Worm (Caenorhabditis elegans) whole organism, L2 larva: ENCODE results near the gene Y62F5A.12.

Experiments
- alr-1 ChIP-seq: fragments of 150-350 bp; optimal IDR thresholded peaks from 2 replicates; lab custom pipeline; 2014; ENCODE audit warnings: missing biosample characterization, missing genetic modification characterization
- ama-1 ChIP-seq: fragments of 150-350 bp; optimal IDR thresholded peaks from 2 replicates; lab custom pipeline; 2018; ENCODE audit warnings: inconsistent platforms
- elt-1 ChIP-seq: fragments of 150-350 bp; optimal IDR thresholded peaks from 2 replicates; lab custom pipeline; 2014; ENCODE audit warnings: missing biosample characterization, missing genetic modification characterization
- fos-1 ChIP-seq: fragments of 150-350 bp; optimal IDR thresholded peaks from 2 replicates; lab custom pipeline; 2014; ENCODE audit warnings: missing biosample characterization, missing genetic modification characterization
- lin-13 ChIP-seq: fragments of 150-350 bp; optimal IDR thresholded peaks from 2 replicates; lab custom pipeline; 2014; ENCODE audit warnings: missing biosample characterization, missing genetic modification reagents, missing genetic modification characterization
- nhr-23 ChIP-seq: fragments of 150-350 bp; optimal IDR thresholded peaks from 2 replicates; lab custom pipeline; 2014; ENCODE audit warnings: missing biosample characterization, missing genetic modification reagents, missing genetic modification characterization
- unc-39 ChIP-seq: fragments of 150-350 bp; optimal IDR thresholded peaks from 2 replicates; lab custom pipeline; 2014; ENCODE audit warnings: missing biosample characterization, missing genetic modification characterization
- unc-55 ChIP-seq: fragments of 150-350 bp; sonication (generic microtip); optimal IDR thresholded peaks from 3 replicates; lab custom pipeline; 2014; ENCODE audit warnings: missing biosample characterization, missing genetic modification reagents, missing genetic modification characterization
- ztf-11 ChIP-seq: sonication (generic microtip); optimal IDR thresholded peaks from 2 replicates; lab custom pipeline; 2017; ENCODE audit warnings: missing biosample characterization, missing genetic modification characterization

DNA sequence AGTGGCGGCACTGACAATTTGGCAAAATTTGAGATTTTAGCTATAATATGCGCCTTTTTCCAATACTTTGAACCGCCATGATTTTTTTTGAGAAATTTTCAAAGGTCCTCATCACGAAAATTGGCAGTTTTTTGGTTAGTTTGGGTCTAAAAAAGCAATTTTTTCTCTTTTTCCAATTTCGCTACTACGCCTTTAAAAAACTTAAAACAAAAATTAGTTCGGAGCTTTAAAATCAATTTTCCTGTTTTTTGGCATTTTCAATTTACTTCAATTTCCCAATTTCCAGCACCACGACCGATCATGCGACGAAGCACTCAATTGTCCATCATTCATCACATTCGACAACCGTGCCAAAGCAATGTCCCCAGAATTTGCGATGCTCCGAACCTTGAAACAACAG is 36.9 kb downstream of the Y62F5A.12 start, which contains the start of gene B0334.5:
- no peak for TF ChIP-seq unc-39
- no peak for TF ChIP-seq alr-1 (tag; lab: Kevin White, UChicago)
- TF ChIP-seq nhr-23, result no peak
- no peak for TF ChIP-seq unc-55 (GFP tag; lab: Kevin White, UChicago)
- TF ChIP-seq fos-1 (tag; lab: Kevin White, UChicago), result no peak
- TF ChIP-seq ama-1 (lab: Kevin White, UChicago), result no peak
- no peak for TF ChIP-seq elt-1 (tag; lab: Kevin White, UChicago)
- no peak for TF ChIP-seq lin-13
- no peak for TF ChIP-seq ztf-11
